Fruit fly (Drosophila melanogaster) whole organism, embryonic: ENCODE measurements around the gene CG46440.
A peak's percentile ranks its signal among the peaks of the same experiment; 100 is the strongest.

ENCODE experiments used
- CG10431 ChIP-seq: fragments of 200-800 bp; sonication (Bioruptor generic); optimal IDR thresholded peaks from 3 replicates; lab custom pipeline; 2018; ENCODE audit warnings: missing biosample characterization, mild to moderate bottlenecking, missing genetic modification characterization
- CG10959 ChIP-seq: fragments of 200-800 bp; sonication (Bioruptor generic); IDR thresholded peaks from 2 replicates; pipeline ENCODE4 v1.3.6; 2022; ENCODE audit warnings: missing biosample characterization, missing genetic modification characterization
- CG13624 ChIP-seq: fragments of 200-800 bp; sonication (Bioruptor generic); optimal IDR thresholded peaks from 2 replicates; lab custom pipeline; 2016; ENCODE audit warnings: missing biosample characterization, missing genetic modification characterization
- CG13775 ChIP-seq: fragments of 200-800 bp; sonication (Bioruptor generic); optimal IDR thresholded peaks from 3 replicates; lab custom pipeline; 2017; ENCODE audit warnings: missing biosample characterization, mild to moderate bottlenecking, missing genetic modification characterization
- CG15601 ChIP-seq: fragments of 200-800 bp; sonication (Bioruptor generic); optimal IDR thresholded peaks from 3 replicates; lab custom pipeline; 2019; ENCODE audit warnings: missing biosample characterization, mild to moderate bottlenecking, missing genetic modification characterization, moderate library complexity
- CG16815 ChIP-seq: fragments of 200-800 bp; sonication (Bioruptor generic); optimal IDR thresholded peaks from 3 replicates; lab custom pipeline; 2017; ENCODE audit warnings: missing biosample characterization, mild to moderate bottlenecking, missing genetic modification characterization
- CG17359 ChIP-seq: fragments of 200-800 bp; sonication (Bioruptor generic); optimal IDR thresholded peaks from 3 replicates; lab custom pipeline; 2018; ENCODE audit warnings: missing biosample characterization, mild to moderate bottlenecking, missing genetic modification characterization, moderate library complexity
- CG17912 ChIP-seq: fragments of 200-800 bp; sonication (Bioruptor generic); optimal IDR thresholded peaks from 2 replicates; lab custom pipeline; 2018; ENCODE audit warnings: missing biosample characterization, mild to moderate bottlenecking, missing genetic modification characterization
- CG1832 ChIP-seq: fragments of 200-800 bp; sonication (Bioruptor generic); optimal IDR thresholded peaks from 2 replicates; lab custom pipeline; 2017; ENCODE audit warnings: missing biosample characterization, mild to moderate bottlenecking, missing genetic modification characterization, inconsistent platforms
- CG2120 ChIP-seq: fragments of 200-800 bp; sonication (Bioruptor generic); optimal IDR thresholded peaks from 3 replicates; lab custom pipeline; 2016; ENCODE audit warnings: missing biosample characterization, missing genetic modification characterization
- CG32767 ChIP-seq: fragments of 200-800 bp; sonication (Bioruptor generic); IDR thresholded peaks from 2 replicates; pipeline ENCODE4 v1.3.6; 2022; ENCODE audit warnings: missing biosample characterization, missing genetic modification characterization
- CG3995 ChIP-seq: fragments of 200-800 bp; sonication (Bioruptor generic); optimal IDR thresholded peaks from 3 replicates; lab custom pipeline; 2016; ENCODE audit warnings: missing biosample characterization, missing genetic modification characterization
- CG4282 ChIP-seq: fragments of 200-800 bp; sonication (Bioruptor generic); optimal IDR thresholded peaks from 2 replicates; lab custom pipeline; 2016; ENCODE audit warnings: missing biosample characterization, missing genetic modification characterization
- CG4328 ChIP-seq: fragments of 200-800 bp; sonication (Bioruptor generic); optimal IDR thresholded peaks from 3 replicates; lab custom pipeline; 2017; ENCODE audit warnings: missing biosample characterization, missing genetic modification reagents, missing genetic modification characterization
- CG4617 ChIP-seq: fragments of 200-800 bp; sonication (Bioruptor generic); optimal IDR thresholded peaks from 3 replicates; lab custom pipeline; 2016; ENCODE audit warnings: missing biosample characterization, missing genetic modification characterization, borderline replicate concordance
- CG7357 ChIP-seq: fragments of 200-800 bp; sonication (Bioruptor generic); IDR thresholded peaks from 3 replicates; pipeline ENCODE4 v1.3.6; 2022; ENCODE audit warnings: missing biosample characterization, missing genetic modification characterization
- CG9797 ChIP-seq: fragments of 200-800 bp; sonication (Bioruptor generic); optimal IDR thresholded peaks from 3 replicates; lab custom pipeline; 2018; ENCODE audit warnings: missing biosample characterization, mild to moderate bottlenecking, missing genetic modification characterization
- Dbx ChIP-seq: fragments of 200-800 bp; sonication (Bioruptor generic); IDR thresholded peaks from 3 replicates; pipeline ENCODE4 v1.3.6; 2022; ENCODE audit warnings: missing biosample characterization, missing genetic modification characterization
- Deaf1 ChIP-seq: fragments of 200-800 bp; optimal IDR thresholded peaks from 3 replicates; lab custom pipeline; 2019; ENCODE audit warnings: missing biosample characterization, mild to moderate bottlenecking, missing genetic modification characterization, moderate library complexity
- Dfd ChIP-seq, 2 experiments: fragments of >200 bp; optimal IDR thresholded peaks; 2 replicates each; lab custom pipeline; 2017; ENCODE audit warnings: missing biosample characterization in 2 of 2, missing genetic modification characterization in 2 of 2
- Dip2 ChIP-seq: fragments of 200-800 bp; sonication (Bioruptor generic); IDR thresholded peaks from 2 replicates; pipeline ENCODE4 v1.3.6; 2022; ENCODE audit warnings: missing biosample characterization, missing genetic modification characterization
- Fer1 ChIP-seq: fragments of 200-800 bp; sonication (Bioruptor generic); optimal IDR thresholded peaks from 2 replicates; lab custom pipeline; 2017; ENCODE audit warnings: missing biosample characterization, mild to moderate bottlenecking, missing genetic modification characterization
- Hand ChIP-seq: fragments of 200-800 bp; sonication (Bioruptor generic); optimal IDR thresholded peaks from 2 replicates; lab custom pipeline; 2017; ENCODE audit warnings: mild to moderate bottlenecking, missing biosample characterization, missing genetic modification reagents, missing genetic modification characterization
- HmgD ChIP-seq: fragments of 200-800 bp; sonication (Bioruptor generic); optimal IDR thresholded peaks from 3 replicates; lab custom pipeline; 2016; ENCODE audit warnings: missing biosample characterization, missing genetic modification characterization
- MESR4 ChIP-seq: fragments of 200-800 bp; sonication (Bioruptor generic); optimal IDR thresholded peaks from 2 replicates; lab custom pipeline; 2018; ENCODE audit warnings: missing biosample characterization, mild to moderate bottlenecking, missing genetic modification characterization, moderate library complexity
- Myb ChIP-seq: fragments of 200-800 bp; sonication (Bioruptor generic); optimal IDR thresholded peaks from 2 replicates; lab custom pipeline; 2016; ENCODE audit warnings: missing biosample characterization, missing genetic modification characterization
- Nf-YC ChIP-seq: fragments of 200-800 bp; optimal IDR thresholded peaks from 3 replicates; lab custom pipeline; 2019; ENCODE audit warnings: missing biosample characterization, mild to moderate bottlenecking, missing genetic modification characterization, moderate library complexity
- ap ChIP-seq: fragments of 200-800 bp; sonication (Bioruptor generic); IDR thresholded peaks from 2 replicates; pipeline ENCODE4 v1.3.6; 2022; ENCODE audit warnings: missing biosample characterization, missing genetic modification characterization
- ato ChIP-seq: fragments of 200-800 bp; sonication (Bioruptor generic); IDR thresholded peaks from 2 replicates; pipeline ENCODE4 v1.3.6; 2022; ENCODE audit warnings: missing biosample characterization, missing genetic modification characterization; ENCODE audit not compliant: partially characterized antibody
- en ChIP-seq: fragments of 200-800 bp; sonication (Bioruptor generic); optimal IDR thresholded peaks from 2 replicates; lab custom pipeline; 2016; ENCODE audit warnings: missing biosample characterization, missing genetic modification characterization
- ftz-f1 ChIP-seq: fragments of 200-800 bp; sonication (Bioruptor generic); optimal IDR thresholded peaks from 2 replicates; lab custom pipeline; 2016; ENCODE audit warnings: missing biosample characterization, missing genetic modification characterization
- gcm2 ChIP-seq: fragments of 200-800 bp; sonication (Bioruptor generic); optimal IDR thresholded peaks from 2 replicates; lab custom pipeline; 2016; ENCODE audit warnings: missing biosample characterization, missing genetic modification characterization
- gsb ChIP-seq: fragments of 200-800 bp; sonication (Bioruptor generic); IDR thresholded peaks from 2 replicates; pipeline ENCODE4 v1.3.6; 2022; ENCODE audit warnings: missing biosample characterization, missing genetic modification characterization
- hkb ChIP-seq, 2 experiments: fragments of 200-800 bp in 1 of 2; fragments of >200 bp in 1 of 2; sonication (Bioruptor generic) in 1 of 2; IDR thresholded peaks in 1 of 2; optimal IDR thresholded peaks in 1 of 2; 2 replicates each; pipeline versions ENCODE4 v1.3.6 to Lab custom; 2017 to 2022; ENCODE audit warnings: missing biosample characterization in 1 of 2, missing genetic modification characterization in 1 of 2
- hth ChIP-seq: fragments of >200 bp; optimal IDR thresholded peaks from 2 replicates; lab custom pipeline; 2017; ENCODE audit warnings: inconsistent platforms
- jumu ChIP-seq: fragments of 200-800 bp; sonication (Bioruptor generic); optimal IDR thresholded peaks from 3 replicates; lab custom pipeline; 2016; ENCODE audit warnings: missing biosample characterization, missing genetic modification characterization
- org-1 ChIP-seq: fragments of 200-800 bp; sonication (Bioruptor generic); optimal IDR thresholded peaks from 2 replicates; lab custom pipeline; 2017; ENCODE audit warnings: missing biosample characterization, missing genetic modification characterization
- pan ChIP-seq, 4 experiments: fragments of >200 bp in 3 of 4; fragments of 200-800 bp in 1 of 4; sonication (Bioruptor generic) in 1 of 4; optimal IDR thresholded peaks in 3 of 4; IDR thresholded peaks in 1 of 4; 2 replicates each; pipeline versions ENCODE4 v1.3.6 to Lab custom; 2017 to 2022; ENCODE audit warnings: missing biosample characterization in 2 of 4, missing genetic modification characterization in 2 of 4, mixed read lengths in 1 of 4
- pita ChIP-seq: fragments of 200-800 bp; sonication (Bioruptor generic); optimal IDR thresholded peaks from 2 replicates; lab custom pipeline; 2017; ENCODE audit warnings: missing biosample characterization, mild to moderate bottlenecking, missing genetic modification characterization
- prd ChIP-seq, 3 experiments: fragments of >200 bp in 2 of 3; fragments of 200-800 bp in 1 of 3; sonication (Bioruptor generic) in 1 of 3; optimal IDR thresholded peaks in 2 of 3; IDR thresholded peaks in 1 of 3; 2 replicates in 2 of 3; 3 replicates in 1 of 3; pipeline versions ENCODE4 v1.3.6 to Lab custom; 2017 to 2022; ENCODE audit warnings: missing biosample characterization in 1 of 3, missing genetic modification characterization in 1 of 3
- psq ChIP-seq: fragments of 200-800 bp; sonication (Bioruptor generic); optimal IDR thresholded peaks from 2 replicates; lab custom pipeline; 2017; ENCODE audit warnings: missing biosample characterization, missing genetic modification characterization
- ranshi ChIP-seq: fragments of 200-800 bp; sonication (Bioruptor generic); IDR thresholded peaks from 2 replicates; pipeline ENCODE4 v1.3.6; 2022; ENCODE audit warnings: missing biosample characterization, missing genetic modification characterization
- rib ChIP-seq: fragments of 200-800 bp; sonication (Bioruptor generic); IDR thresholded peaks from 2 replicates; pipeline ENCODE4 v1.3.6; 2022; ENCODE audit warnings: missing biosample characterization, missing genetic modification characterization
- salm ChIP-seq: fragments of 200-800 bp; sonication (Bioruptor generic); optimal IDR thresholded peaks from 2 replicates; lab custom pipeline; 2018; ENCODE audit warnings: missing biosample characterization, mild to moderate bottlenecking, missing genetic modification characterization
- sisA ChIP-seq: fragments of 200-800 bp; sonication (Bioruptor generic); IDR thresholded peaks from 2 replicates; pipeline ENCODE4 v1.3.6; 2022; ENCODE audit warnings: missing biosample characterization, missing genetic modification characterization
- sob ChIP-seq: fragments of 200-800 bp; sonication (Bioruptor generic); IDR thresholded peaks from 2 replicates; pipeline ENCODE4 v1.3.6; 2022; ENCODE audit warnings: missing biosample characterization, missing genetic modification characterization
- tin ChIP-seq: fragments of 200-800 bp; sonication (Bioruptor generic); optimal IDR thresholded peaks from 3 replicates; lab custom pipeline; 2016; ENCODE audit warnings: missing biosample characterization, missing genetic modification characterization
- toy ChIP-seq: fragments of 200-800 bp; sonication (Bioruptor generic); IDR thresholded peaks from 2 replicates; pipeline ENCODE4 v1.3.6; 2022; ENCODE audit warnings: missing biosample characterization, missing genetic modification characterization
- unc-4 ChIP-seq: fragments of 200-800 bp; sonication (Bioruptor generic); IDR thresholded peaks from 2 replicates; pipeline ENCODE4 v1.3.6; 2022; ENCODE audit warnings: missing biosample characterization, missing genetic modification characterization; ENCODE audit not compliant: partially characterized antibody
- vnd ChIP-seq: fragments of 200-800 bp; sonication (Bioruptor generic); IDR thresholded peaks from 3 replicates; pipeline ENCODE4 v1.3.6; 2022; ENCODE audit warnings: missing biosample characterization, missing genetic modification characterization; ENCODE audit not compliant: partially characterized antibody
- z ChIP-seq: fragments of 200-800 bp; sonication (Bioruptor generic); IDR thresholded peaks from 3 replicates; pipeline ENCODE4 v1.3.6; 2022; ENCODE audit warnings: missing biosample characterization, missing genetic modification characterization

CG46440 gene

DNA sequence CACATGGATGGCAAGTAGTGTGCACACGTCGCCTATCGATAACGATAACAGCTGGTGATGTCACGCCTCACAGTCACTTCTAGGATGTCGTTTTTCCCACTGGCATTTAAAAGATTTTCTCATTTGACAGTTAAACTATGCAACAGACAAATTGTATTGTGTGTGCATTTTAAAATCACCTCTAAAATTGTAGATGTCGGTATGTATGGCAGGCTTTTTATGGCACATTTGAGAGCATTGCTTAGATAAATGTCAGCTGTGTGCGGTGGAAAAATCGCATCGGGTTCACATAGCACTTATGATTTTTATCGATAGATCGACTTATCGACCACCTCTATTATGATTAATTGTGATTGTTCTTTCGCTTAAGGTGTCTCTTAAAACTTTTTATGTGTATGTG, 13.5 kb downstream of the CG46440 start, which contains the start of the genes ArgRS and CG8578 (continued):
- TF ChIP-seq Dip2 (GFP tag; lab: Robert Waterston, UW) (no peak), CG16815 (GFP tag; lab: Kevin White, UChicago) (no peak), tin (GFP tag; lab: Kevin White, UChicago) (peak; percentile 24), CG9797 (peak; percentile 16), CG7357 (peak; percentile 98), sisA (GFP tag; lab: Robert Waterston, UW) (no peak; the same call in 1 of the 2 replicates), unc-4 (GFP tag; lab: Robert Waterston, UW) (peak; percentile 79), ato (GFP tag; lab: Robert Waterston, UW) (no peak), gcm2 (no peak), Dbx (no peak), CG3995 (GFP tag; lab: Kevin White, UChicago) (peak; percentile 94), CG13775 (GFP tag; lab: Kevin White, UChicago) (peak; percentile 10), CG10959 (no peak), prd (optimal IDR thresholded peaks at IDR 0.05; lab: Kevin White, UChicago) (no peak), prd (GFP tag; IDR thresholded peaks at IDR 0.05; lab: Robert Waterston, UW) (peak; percentile 85), CG17359 (tag; lab: Kevin White, UChicago) (no peak), Dfd (GFP tag; optimal IDR thresholded peaks at IDR 0.05; lab: Kevin White, UChicago) (no peak), HmgD (GFP tag; lab: Kevin White, UChicago) (peak; percentile 29), Myb (peak; percentile 42), CG13624 (peak; percentile 34), CG10431 (GFP tag; lab: Kevin White, UChicago) (no peak), CG1832 (GFP tag; lab: Kevin White, UChicago) (no peak), psq (GFP tag; lab: Kevin White, UChicago) (no peak), CG4282 (GFP tag; lab: Kevin White, UChicago) (no peak), pita (no peak), MESR4 (peak; percentile 24), Fer1 (GFP tag; lab: Kevin White, UChicago) (no peak), CG2120 (GFP tag; lab: Kevin White, UChicago) (peak; percentile 71), en (GFP tag; lab: Kevin White, UChicago) (peak; percentile 63), Deaf1 (tag; lab: Kevin White, UChicago) (no peak), ap (no peak), ftz-f1 (GFP tag; lab: Kevin White, UChicago) (no peak), Nf-YC (peak; percentile 63), CG17912 (GFP tag; lab: Kevin White, UChicago) (no peak), toy (GFP tag; lab: Robert Waterston, UW) (no peak), jumu (peak; percentile 90), CG32767 (GFP tag; lab: Robert Waterston, UW) (no peak), sob (GFP tag; lab: Robert Waterston, UW) (peak; percentile 48), CG4617 (GFP tag; lab: Kevin White, UChicago) (peak; percentile 26), hth (no peak), rib (GFP tag; lab: Robert Waterston, UW) (no peak), ranshi (GFP tag; lab: Robert Waterston, UW) (no peak), pan (optimal IDR thresholded peaks at IDR 0.05; lab: Kevin White, UChicago) (no peak), pan (GFP tag; optimal IDR thresholded peaks at IDR 0.05 in 1 of 2, IDR thresholded peaks at IDR 0.05 in 1 of 2) (peak in 1 of 2 experiments; percentile 76), hkb (optimal IDR thresholded peaks at IDR 0.05; lab: Kevin White, UChicago) (peak; percentile 48), hkb (GFP tag; IDR thresholded peaks at IDR 0.05; lab: Robert Waterston, UW) (peak; percentile 47; the same call in 1 of the 2 replicates), z (GFP tag; lab: Robert Waterston, UW) (no peak), salm (no peak), CG15601 (tag; lab: Kevin White, UChicago) (no peak), vnd (GFP tag; lab: Robert Waterston, UW) (peak; percentile 89), org-1 (GFP tag; lab: Kevin White, UChicago) (no peak), CG4328 (no peak), Hand (GFP tag; lab: Kevin White, UChicago) (no peak), gsb (no peak)
